Fruit fly (Drosophila melanogaster) Kc167 (cell line): Measurements from ENCODE around the gene Arv1.

Source experiments
- Sin3A ChIP-seq: fragments of >200 bp; optimal IDR thresholded peaks from 2 replicates; lab custom pipeline; 2018; ENCODE audit warnings: missing external identifiers
- h ChIP-seq: fragments of >200 bp; optimal IDR thresholded peaks from 3 replicates; lab custom pipeline; 2018; ENCODE audit warnings: missing external identifiers
- psq ChIP-seq: fragments of >200 bp; optimal IDR thresholded peaks from 2 replicates; lab custom pipeline; 2017; ENCODE audit warnings: missing external identifiers
- ttk ChIP-seq: sonication (Bioruptor generic); optimal IDR thresholded peaks from 2 replicates; lab custom pipeline; 2017; ENCODE audit warnings: missing external identifiers

DNA sequence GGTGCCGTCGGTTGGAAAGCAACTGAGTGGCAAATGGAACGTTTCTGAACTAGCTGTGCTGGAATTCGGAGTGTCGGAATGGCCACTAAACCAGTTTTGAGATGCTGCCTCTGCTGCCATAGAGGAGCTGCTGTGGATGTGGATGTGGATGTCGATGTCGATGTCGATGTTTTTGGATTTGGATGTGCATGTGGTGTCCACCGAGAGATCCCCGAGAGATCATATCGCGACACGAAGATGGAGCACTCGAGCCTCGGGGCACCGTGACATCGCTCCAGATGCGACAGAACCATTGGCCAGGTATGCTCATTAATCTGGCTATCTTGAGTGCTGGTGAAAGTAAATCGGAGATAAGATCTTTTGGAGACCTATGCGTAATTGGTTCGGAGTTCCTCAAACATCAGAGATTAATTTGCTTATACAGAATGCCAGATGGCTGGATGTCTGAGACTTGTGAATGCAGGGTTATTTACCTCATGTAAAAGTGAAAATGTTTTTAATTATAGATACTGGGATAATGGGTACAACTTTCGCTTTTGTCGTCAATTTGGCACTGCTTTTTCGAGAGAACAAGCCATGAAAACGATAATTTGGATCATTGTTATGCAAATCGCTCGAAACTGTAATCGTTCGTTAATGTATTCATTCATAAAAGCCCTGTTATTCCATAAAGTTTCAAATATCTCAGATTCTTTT lies 29.2 kb upstream of the Arv1 start, which contains the start of gene CG7173:
- no peak for TF ChIP-seq h (lab: Kevin White, UChicago)
- no peak for TF ChIP-seq psq (lab: Kevin White, UChicago)
- TF ChIP-seq Sin3A (lab: Kevin White, UChicago): no peak
- no peak for TF ChIP-seq ttk (lab: Kevin White, UChicago)
